Fruit fly (Drosophila melanogaster) whole organism, embryonic: ENCODE measurements around the gene CG12674.

Experiments
- Bdp1 ChIP-seq: fragments of 200-800 bp; sonication (Bioruptor generic); optimal IDR thresholded peaks from 3 replicates; lab custom pipeline; 2016; ENCODE audit warnings: missing biosample characterization, missing genetic modification characterization
- CG10565 ChIP-seq: fragments of 200-800 bp; sonication (Bioruptor generic); optimal IDR thresholded peaks from 3 replicates; lab custom pipeline; 2016; ENCODE audit warnings: missing biosample characterization, mild to moderate bottlenecking, missing genetic modification characterization
- CG12299 ChIP-seq: fragments of 200-800 bp; sonication (Bioruptor generic); optimal IDR thresholded peaks from 2 replicates; lab custom pipeline; 2018; ENCODE audit warnings: missing biosample characterization, mild to moderate bottlenecking, missing genetic modification characterization
- CG14860 ChIP-seq: fragments of 200-800 bp; sonication (Bioruptor generic); IDR thresholded peaks from 3 replicates; pipeline ENCODE4 v1.3.6; 2022; ENCODE audit warnings: missing biosample characterization, missing genetic modification characterization; ENCODE audit not compliant: partially characterized antibody
- CG15269 ChIP-seq: fragments of 200-800 bp; sonication (Bioruptor generic); optimal IDR thresholded peaks from 2 replicates; lab custom pipeline; 2018; ENCODE audit warnings: missing biosample characterization, mild to moderate bottlenecking, missing genetic modification characterization, moderate library complexity
- CG2199 ChIP-seq: fragments of 200-800 bp; sonication (Bioruptor generic); IDR thresholded peaks from 3 replicates; pipeline ENCODE4 v1.3.6; 2022; ENCODE audit warnings: missing biosample characterization, missing genetic modification characterization
- CG2889 ChIP-seq: fragments of 200-800 bp; sonication (Bioruptor generic); IDR thresholded peaks from 3 replicates; pipeline ENCODE4 v1.3.6; 2022; ENCODE audit warnings: missing biosample characterization, missing genetic modification characterization
- CG30403 ChIP-seq: fragments of 200-800 bp; sonication (Bioruptor generic); optimal IDR thresholded peaks from 3 replicates; lab custom pipeline; 2016; ENCODE audit warnings: missing biosample characterization, missing genetic modification characterization
- CG42726 ChIP-seq: fragments of 200-800 bp; sonication (Bioruptor generic); IDR thresholded peaks from 2 replicates; pipeline ENCODE4 v1.3.6; 2022; ENCODE audit warnings: missing biosample characterization, missing genetic modification characterization; ENCODE audit not compliant: partially characterized antibody
- CG4730 ChIP-seq: fragments of 200-800 bp; sonication (Bioruptor generic); IDR thresholded peaks from 2 replicates; pipeline ENCODE4 v1.3.6; 2022; ENCODE audit warnings: missing biosample characterization, missing genetic modification characterization
- CG4854 ChIP-seq: fragments of 200-800 bp; sonication (Bioruptor generic); optimal IDR thresholded peaks from 2 replicates; lab custom pipeline; 2016; ENCODE audit warnings: missing biosample characterization, missing genetic modification characterization, inconsistent platforms
- CG6791 ChIP-seq: fragments of 200-800 bp; sonication (Bioruptor generic); IDR thresholded peaks from 3 replicates; pipeline ENCODE4 v1.3.6; 2022; ENCODE audit warnings: missing biosample characterization, missing genetic modification characterization; ENCODE audit not compliant: partially characterized antibody
- CG7963 ChIP-seq: fragments of 200-800 bp; sonication (Bioruptor generic); IDR thresholded peaks from 3 replicates; pipeline ENCODE4 v1.3.6; 2022; ENCODE audit warnings: missing biosample characterization, missing genetic modification characterization; ENCODE audit not compliant: partially characterized antibody
- CG9932 ChIP-seq: fragments of 200-800 bp; sonication (Bioruptor generic); IDR thresholded peaks from 2 replicates; pipeline ENCODE4 v1.3.6; 2022; ENCODE audit warnings: missing biosample characterization, missing genetic modification characterization
- CTCF ChIP-seq: fragments of 200-800 bp; sonication (Bioruptor generic); optimal IDR thresholded peaks from 2 replicates; lab custom pipeline; 2017; ENCODE audit warnings: missing biosample characterization, mild to moderate bottlenecking, missing genetic modification characterization, moderate library complexity
- D ChIP-seq, 2 experiments: fragments of 200-800 bp in 1 of 2; fragments of >200 bp in 1 of 2; sonication (Bioruptor generic) in 1 of 2; optimal IDR thresholded peaks; 2 replicates in 1 of 2; 3 replicates in 1 of 2; lab custom pipeline; 2017; ENCODE audit warnings: mild to moderate bottlenecking in 1 of 2, missing biosample characterization in 1 of 2, missing genetic modification characterization in 1 of 2, missing genetic modification reagents in 1 of 2
- Dll ChIP-seq: fragments of 200-800 bp; sonication (Bioruptor generic); IDR thresholded peaks from 4 replicates; pipeline ENCODE4 v1.3.6; 2022; ENCODE audit warnings: missing biosample characterization, missing genetic modification characterization; ENCODE audit not compliant: partially characterized antibody
- H2.0 ChIP-seq: fragments of 200-800 bp; sonication (Bioruptor generic); IDR thresholded peaks from 2 replicates; pipeline ENCODE4 v1.3.6; 2022; ENCODE audit warnings: missing biosample characterization, missing genetic modification characterization
- HLH3B ChIP-seq: fragments of 200-800 bp; sonication (Bioruptor generic); IDR thresholded peaks from 2 replicates; pipeline ENCODE4 v1.3.6; 2022; ENCODE audit warnings: missing biosample characterization, missing genetic modification characterization
- HLHmδ ChIP-seq: fragments of 200-800 bp; sonication (Bioruptor generic); optimal IDR thresholded peaks from 2 replicates; lab custom pipeline; 2018; ENCODE audit warnings: missing biosample characterization, mild to moderate bottlenecking, missing genetic modification characterization, moderate library complexity
- Nf-YB ChIP-seq: fragments of 200-800 bp; sonication (Bioruptor generic); optimal IDR thresholded peaks from 3 replicates; lab custom pipeline; 2019; ENCODE audit warnings: missing biosample characterization, mild to moderate bottlenecking, missing genetic modification characterization, moderate library complexity
- Scr ChIP-seq: fragments of 200-800 bp; sonication (Bioruptor generic); IDR thresholded peaks from 2 replicates; pipeline ENCODE4 v1.3.6; 2022; ENCODE audit warnings: missing biosample characterization, missing genetic modification characterization; ENCODE audit not compliant: partially characterized antibody
- Sry-β ChIP-seq: fragments of 200-800 bp; sonication (Bioruptor generic); optimal IDR thresholded peaks from 2 replicates; lab custom pipeline; 2018; ENCODE audit warnings: missing biosample characterization, mild to moderate bottlenecking, missing genetic modification characterization, moderate library complexity
- amos ChIP-seq: fragments of 200-800 bp; sonication (Bioruptor generic); IDR thresholded peaks from 2 replicates; pipeline ENCODE4 v1.3.6; 2022; ENCODE audit warnings: missing biosample characterization, missing genetic modification characterization; ENCODE audit not compliant: partially characterized antibody
- br ChIP-seq: fragments of >200 bp; optimal IDR thresholded peaks from 2 replicates; lab custom pipeline; 2017
- cg ChIP-seq: fragments of 200-800 bp; sonication (Bioruptor generic); optimal IDR thresholded peaks from 3 replicates; lab custom pipeline; 2019; ENCODE audit warnings: missing biosample characterization, mild to moderate bottlenecking, missing genetic modification characterization, moderate library complexity
- cwo ChIP-seq: fragments of 200-800 bp; sonication (Bioruptor generic); optimal IDR thresholded peaks from 3 replicates; lab custom pipeline; 2017; ENCODE audit warnings: missing biosample characterization, missing genetic modification characterization, mild to moderate bottlenecking, moderate library complexity, missing genetic modification reagents
- dan ChIP-seq: fragments of 200-800 bp; sonication (Bioruptor generic); IDR thresholded peaks from 2 replicates; pipeline ENCODE4 v1.3.6; 2022; ENCODE audit warnings: missing biosample characterization, missing genetic modification characterization
- dysf ChIP-seq: fragments of 200-800 bp; sonication (Bioruptor generic); IDR thresholded peaks from 3 replicates; pipeline ENCODE4 v1.3.6; 2022; ENCODE audit warnings: missing biosample characterization, missing genetic modification characterization
- exex ChIP-seq: fragments of 200-800 bp; sonication (Bioruptor generic); optimal IDR thresholded peaks from 4 replicates; lab custom pipeline; 2018; ENCODE audit warnings: missing biosample characterization, mild to moderate bottlenecking, missing genetic modification characterization, moderate library complexity
- fu2 ChIP-seq: fragments of 200-800 bp; sonication (Bioruptor generic); optimal IDR thresholded peaks from 2 replicates; lab custom pipeline; 2016; ENCODE audit warnings: missing biosample characterization, missing genetic modification characterization
- gsb ChIP-seq: fragments of 200-800 bp; sonication (Bioruptor generic); IDR thresholded peaks from 2 replicates; pipeline ENCODE4 v1.3.6; 2022; ENCODE audit warnings: missing biosample characterization, missing genetic modification characterization
- gt ChIP-seq: fragments of 200-800 bp; sonication (Bioruptor generic); IDR thresholded peaks from 2 replicates; pipeline ENCODE4 v1.3.6; 2022; ENCODE audit warnings: missing biosample characterization, missing genetic modification characterization
- hbn ChIP-seq: fragments of 200-800 bp; sonication (Bioruptor generic); IDR thresholded peaks from 2 replicates; pipeline ENCODE4 v1.3.6; 2022; ENCODE audit warnings: missing biosample characterization, missing genetic modification characterization; ENCODE audit not compliant: partially characterized antibody
- hth ChIP-seq: fragments of >200 bp; optimal IDR thresholded peaks from 2 replicates; lab custom pipeline; 2017; ENCODE audit warnings: inconsistent platforms
- insv ChIP-seq, 2 experiments: fragments of 200-800 bp; sonication (Bioruptor generic); optimal IDR thresholded peaks; 3 replicates each; lab custom pipeline; 2016 to 2018; ENCODE audit warnings: missing biosample characterization in 2 of 2, missing genetic modification characterization in 2 of 2
- inv ChIP-seq: fragments of 200-800 bp; sonication (Bioruptor generic); IDR thresholded peaks from 2 replicates; pipeline ENCODE4 v1.3.6; 2022; ENCODE audit warnings: missing biosample characterization, missing genetic modification characterization; ENCODE audit not compliant: partially characterized antibody
- jumu ChIP-seq: fragments of 200-800 bp; sonication (Bioruptor generic); optimal IDR thresholded peaks from 3 replicates; lab custom pipeline; 2016; ENCODE audit warnings: missing biosample characterization, missing genetic modification characterization
- kah ChIP-seq: fragments of 200-800 bp; sonication (Bioruptor generic); optimal IDR thresholded peaks from 2 replicates; lab custom pipeline; 2018; ENCODE audit warnings: missing biosample characterization, mild to moderate bottlenecking, missing genetic modification characterization
- kni ChIP-seq: fragments of 200-800 bp; sonication (Bioruptor generic); optimal IDR thresholded peaks from 3 replicates; lab custom pipeline; 2017; ENCODE audit warnings: mild to moderate bottlenecking, missing biosample characterization, missing genetic modification reagents, missing genetic modification characterization
- knrl ChIP-seq: fragments of 200-800 bp; sonication (Bioruptor generic); IDR thresholded peaks from 3 replicates; pipeline ENCODE4 v1.3.6; 2022; ENCODE audit warnings: missing biosample characterization, missing genetic modification characterization; ENCODE audit not compliant: partially characterized antibody
- maf-S ChIP-seq: fragments of 200-800 bp; sonication (Bioruptor generic); optimal IDR thresholded peaks from 2 replicates; lab custom pipeline; 2016; ENCODE audit warnings: missing biosample characterization, missing genetic modification characterization
- nerfin-2 ChIP-seq: fragments of 200-800 bp; sonication (Bioruptor generic); IDR thresholded peaks from 2 replicates; pipeline ENCODE4 v1.3.6; 2022; ENCODE audit warnings: missing biosample characterization, missing genetic modification characterization; ENCODE audit not compliant: partially characterized antibody
- oc ChIP-seq: fragments of 200-800 bp; sonication (Bioruptor generic); optimal IDR thresholded peaks from 2 replicates; lab custom pipeline; 2018; ENCODE audit warnings: missing biosample characterization, mild to moderate bottlenecking, missing genetic modification characterization, moderate library complexity
- pfk ChIP-seq: fragments of 200-800 bp; sonication (Bioruptor generic); optimal IDR thresholded peaks from 2 replicates; lab custom pipeline; 2018; ENCODE audit warnings: missing biosample characterization, mild to moderate bottlenecking, missing genetic modification characterization, moderate library complexity
- sna ChIP-seq: fragments of 200-800 bp; sonication (Bioruptor generic); IDR thresholded peaks from 2 replicates; pipeline ENCODE4 v1.3.6; 2022; ENCODE audit warnings: missing biosample characterization, missing genetic modification characterization; ENCODE audit not compliant: partially characterized antibody
- tap ChIP-seq: fragments of 200-800 bp; optimal IDR thresholded peaks from 3 replicates; lab custom pipeline; 2019; ENCODE audit warnings: missing biosample characterization, mild to moderate bottlenecking, missing genetic modification characterization, moderate library complexity
- tna ChIP-seq: fragments of 200-800 bp; sonication (Bioruptor generic); IDR thresholded peaks from 2 replicates; pipeline ENCODE4 v1.3.6; 2022; ENCODE audit warnings: missing biosample characterization, missing genetic modification characterization; ENCODE audit not compliant: partially characterized antibody
- vnd ChIP-seq: fragments of 200-800 bp; sonication (Bioruptor generic); IDR thresholded peaks from 3 replicates; pipeline ENCODE4 v1.3.6; 2022; ENCODE audit warnings: missing biosample characterization, missing genetic modification characterization; ENCODE audit not compliant: partially characterized antibody

CG12674 gene

dm6 chr2L:2031522-2031921 is 48.2 kb upstream of the CG12674 start (continued):
- TF ChIP-seq tna (GFP tag; lab: Robert Waterston, UW) (peak; percentile 64), dan (no peak), cwo (GFP tag; lab: Kevin White, UChicago) (no peak), HLH3B (GFP tag; lab: Robert Waterston, UW) (no peak), pfk (GFP tag; lab: Kevin White, UChicago) (no peak), fu2 (no peak), kni (GFP tag; lab: Kevin White, UChicago) (no peak), CG2199 (GFP tag; lab: Robert Waterston, UW) (no peak), sna (GFP tag; lab: Robert Waterston, UW) (peak; percentile 54; the same call in 1 of the 2 replicates), CG10565 (GFP tag; lab: Kevin White, UChicago) (no peak), CG42726 (GFP tag; lab: Robert Waterston, UW) (peak; percentile 71; the same call in 1 of the 2 replicates), insv (GFP tag; optimal IDR thresholded peaks at IDR 0.05; lab: Kevin White, UChicago) (no peak), CG12299 (tag; lab: Kevin White, UChicago) (no peak), CG14860 (GFP tag; lab: Robert Waterston, UW) (peak; percentile 77), H2.0 (GFP tag; lab: Robert Waterston, UW) (no peak), gt (GFP tag; lab: Robert Waterston, UW) (no peak), CG15269 (no peak), oc (tag; lab: Kevin White, UChicago) (no peak), Dll (GFP tag; lab: Robert Waterston, UW) (no peak), nerfin-2 (GFP tag; lab: Robert Waterston, UW) (peak; percentile 79), dysf (GFP tag; lab: Robert Waterston, UW) (no peak), exex (no peak), HLHmδ (GFP tag; lab: Kevin White, UChicago) (no peak), CG7963 (GFP tag; lab: Robert Waterston, UW) (peak; percentile 64; the same call in 2 of the 3 replicates), tap (tag; lab: Kevin White, UChicago) (no peak), hth (lab: Kevin White, UChicago) (no peak), gsb (GFP tag; lab: Robert Waterston, UW) (no peak), Scr (peak; percentile 57), Nf-YB (GFP tag; lab: Kevin White, UChicago) (no peak), maf-S (GFP tag; lab: Kevin White, UChicago) (no peak), inv (GFP tag; lab: Robert Waterston, UW) (peak; percentile 36; the same call in 1 of the 2 replicates), cg (peak; percentile 26), Bdp1 (peak; percentile 97), vnd (peak; percentile 49; the same call in 2 of the 3 replicates), Sry-β (GFP tag; lab: Kevin White, UChicago) (no peak), amos (GFP tag; lab: Robert Waterston, UW) (peak; percentile 71; the same call in 1 of the 2 replicates), br (lab: Kevin White, UChicago) (no peak), knrl (GFP tag; lab: Robert Waterston, UW) (peak; percentile 54; the same call in 1 of the 3 replicates), D (optimal IDR thresholded peaks at IDR 0.05; lab: Kevin White, UChicago) (no peak), D (GFP tag; optimal IDR thresholded peaks at IDR 0.05; lab: Kevin White, UChicago) (no peak), CG4730 (GFP tag; lab: Robert Waterston, UW) (no peak), jumu (GFP tag; lab: Kevin White, UChicago) (no peak), CG9932 (no peak), CTCF (GFP tag; lab: Kevin White, UChicago) (no peak), CG30403 (no peak), kah (GFP tag; lab: Kevin White, UChicago) (no peak), CG6791 (GFP tag; lab: Robert Waterston, UW) (peak; percentile 86), CG2889 (GFP tag; lab: Robert Waterston, UW) (no peak), CG4854 (GFP tag; lab: Kevin White, UChicago) (no peak), hbn (GFP tag; lab: Robert Waterston, UW) (peak; percentile 51; the same call in 1 of the 2 replicates)
